Worm (Caenorhabditis elegans) whole organism, L4/young adult: ENCODE measurements around the gene H28G03.2.

Source experiments
- W03F9.2 ChIP-seq: fragments of 150-350 bp; optimal IDR thresholded peaks from 2 replicates; lab custom pipeline; 2014; ENCODE audit warnings: missing biosample characterization, missing genetic modification characterization
- dao-5 ChIP-seq: sonication (generic microtip); optimal IDR thresholded peaks from 2 replicates; lab custom pipeline; 2016; ENCODE audit warnings: missing genotype, missing genetic modification characterization, moderate library complexity, missing compliant biosample characterization
- him-1 ChIP-seq: sonication (generic microtip); optimal IDR thresholded peaks from 2 replicates; lab custom pipeline; 2016; ENCODE audit warnings: missing genotype, missing genetic modification reagents, missing genetic modification characterization, missing compliant biosample characterization

The H28G03.2 gene

DNA sequence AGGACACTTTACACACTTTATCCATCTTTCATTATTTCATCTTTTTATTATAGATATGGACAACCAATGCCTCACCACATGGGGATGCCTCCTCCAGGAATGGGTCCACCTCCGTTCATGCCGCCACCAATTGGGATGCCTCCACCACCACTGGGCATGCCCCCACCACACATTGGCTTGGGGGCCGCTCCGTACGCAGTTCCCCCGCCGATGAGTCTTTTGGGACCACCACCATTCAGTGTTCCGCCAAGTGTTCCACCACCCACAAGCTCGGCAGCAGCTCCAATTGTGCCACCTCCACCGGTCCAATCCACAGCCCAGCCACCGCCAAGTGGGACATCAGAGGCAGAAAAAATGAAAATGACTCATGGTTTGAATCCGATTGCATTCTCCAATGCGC is 9.2 kb downstream of the H28G03.2 start:
- no peak for TF ChIP-seq him-1 (tag; lab: Kevin White, UChicago)
- no peak for TF ChIP-seq W03F9.2 (tag; lab: Kevin White, UChicago)
- no peak for TF ChIP-seq dao-5

- TF ChIP-seq him-1 (tag; lab: Kevin White, UChicago) (no peak), W03F9.2 (tag; lab: Kevin White, UChicago) (no peak), dao-5 (no peak)
Observed at ce11 chrX:5216063-5216462, 10.5 kb downstream of the H28G03.2 start, which contains the start of gene hrpa-2. Gene hrpa-2 (plus strand): TSS chrX:5216363.

DNA sequence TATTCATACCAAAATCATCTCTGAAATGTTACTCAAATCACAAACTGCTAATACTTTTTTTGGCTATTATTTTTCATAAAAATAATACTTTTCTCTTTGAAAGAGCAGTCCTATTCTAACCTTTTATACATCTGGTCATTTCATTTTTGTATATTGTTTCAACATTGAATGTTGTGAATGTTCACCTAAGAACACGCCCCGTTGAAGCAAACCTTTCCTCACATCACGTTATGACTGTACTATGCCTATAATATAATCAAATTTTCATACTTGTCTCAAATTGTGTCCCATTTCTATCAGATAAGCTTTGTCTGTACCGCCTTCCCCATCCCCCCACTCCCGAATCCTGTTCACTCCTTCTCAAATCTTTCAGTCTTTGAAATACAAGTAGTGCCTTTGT is 12.8 kb downstream of the H28G03.2 start:
- no peak for TF ChIP-seq dao-5

DNA sequence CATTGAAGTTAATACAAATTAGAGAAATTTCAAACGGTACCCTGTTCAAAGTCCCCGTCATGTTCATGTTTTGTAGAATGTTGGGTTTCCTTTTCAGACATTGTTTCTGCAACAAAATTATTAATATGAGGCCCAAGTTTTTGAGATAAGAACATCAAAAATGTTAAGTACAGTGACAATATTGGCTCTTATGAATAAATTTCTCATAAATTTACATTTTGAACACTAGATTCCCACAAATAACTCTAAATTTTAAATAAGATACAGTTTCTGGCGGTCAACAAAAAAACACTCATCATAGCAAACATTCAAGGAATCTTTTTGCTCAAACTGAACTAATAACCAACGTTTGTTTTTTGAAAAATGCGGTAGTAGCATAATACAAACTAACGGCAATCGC is 20.7 kb downstream of the H28G03.2 start, which contains the start of gene H28G03.3:
H28G03.3 (minus strand) TSS at position 101 of the 400 bp plus-strand sequence.
- TF ChIP-seq him-1 (tag; lab: Kevin White, UChicago) (no peak), dao-5 (no peak), W03F9.2 (tag; lab: Kevin White, UChicago) (no peak)

DNA sequence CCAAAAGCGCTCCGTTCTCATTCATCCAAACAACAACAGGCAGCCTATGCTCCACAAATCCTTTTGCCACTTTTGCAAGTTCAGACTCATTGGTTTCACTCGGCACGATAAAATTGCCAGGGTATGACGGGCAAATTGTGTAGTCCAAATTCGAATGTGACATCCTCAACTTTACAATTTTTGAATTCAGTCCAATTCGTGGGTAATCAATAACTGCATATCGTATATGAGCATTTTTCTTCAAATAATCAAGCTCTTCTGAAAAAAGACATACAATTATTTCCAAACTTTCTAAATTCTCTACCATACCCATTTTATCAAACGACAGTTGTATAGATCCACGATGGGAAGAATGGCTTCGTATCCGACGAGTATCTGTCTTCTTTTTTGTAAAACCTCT is 32.7 kb downstream of the H28G03.2 start:
- TF ChIP-seq W03F9.2 (tag; lab: Kevin White, UChicago): no peak

ce11 chrX:5243382-5243979 is 37.9 kb downstream of the H28G03.2 start, which contains the start of gene mtm-5:
Gene mtm-5 (minus strand): TSS chrX:5243408.
- TF ChIP-seq W03F9.2 (tag; lab: Kevin White, UChicago) (no peak), him-1 (tag; lab: Kevin White, UChicago) (no peak), dao-5 (no peak)

DNA sequence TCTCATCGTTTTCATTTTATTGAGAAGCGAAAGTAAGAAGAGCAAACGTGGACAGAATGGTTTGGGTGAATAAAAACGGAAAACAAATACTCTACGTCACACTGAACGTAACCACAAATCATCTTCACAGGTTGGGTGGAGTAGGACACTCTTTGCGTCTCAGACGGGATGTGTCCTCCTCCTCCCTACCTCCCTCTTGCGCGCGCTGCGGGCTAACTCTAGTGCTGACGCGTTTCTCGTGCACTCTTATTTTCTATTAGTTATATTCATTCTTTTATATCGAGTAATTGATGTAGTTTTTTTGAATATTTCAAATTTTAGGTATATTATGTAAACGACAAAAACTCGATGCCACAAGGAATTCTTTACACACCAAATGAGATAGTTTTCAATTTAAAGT is 38.5 kb downstream of the H28G03.2 start, which contains the start of gene Y34B4A.7:
Y34B4A.7 (plus strand) TSS at position 297 of the 400 bp plus-strand sequence.
- TF ChIP-seq him-1 (tag; lab: Kevin White, UChicago): no peak
- TF ChIP-seq W03F9.2 (tag; lab: Kevin White, UChicago): peak; percentile 26

DNA sequence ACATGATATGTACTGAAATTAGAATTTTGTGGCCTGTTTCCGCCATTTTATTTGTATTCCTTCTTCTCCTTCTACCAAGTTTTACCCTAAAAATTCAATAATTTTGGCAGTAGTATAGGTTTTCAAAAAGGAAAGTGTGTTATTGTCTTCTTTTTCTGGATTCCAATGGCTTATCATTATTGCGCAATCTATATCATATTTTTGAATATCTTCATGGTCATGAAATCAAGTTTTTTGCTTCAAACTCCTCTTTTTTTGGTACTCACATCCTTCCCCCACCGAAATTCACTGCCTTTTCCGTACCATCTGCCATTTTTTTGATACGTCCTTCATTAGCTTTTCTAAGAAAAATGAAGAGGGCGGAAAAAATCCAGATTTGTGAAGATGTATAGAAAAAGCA is 43.2 kb downstream of the H28G03.2 start:
- TF ChIP-seq dao-5 (no peak), W03F9.2 (tag; lab: Kevin White, UChicago) (no peak), him-1 (tag; lab: Kevin White, UChicago) (no peak)

ce11 chrX:5249603-5250002 is 44.0 kb downstream of the H28G03.2 start, which contains the start of gene Y34B4A.10:
Gene Y34B4A.10 (plus strand): TSS chrX:5249903.
- no peak for TF ChIP-seq him-1 (tag; lab: Kevin White, UChicago)
- TF ChIP-seq dao-5: no peak
- no peak for TF ChIP-seq W03F9.2 (tag; lab: Kevin White, UChicago)

DNA sequence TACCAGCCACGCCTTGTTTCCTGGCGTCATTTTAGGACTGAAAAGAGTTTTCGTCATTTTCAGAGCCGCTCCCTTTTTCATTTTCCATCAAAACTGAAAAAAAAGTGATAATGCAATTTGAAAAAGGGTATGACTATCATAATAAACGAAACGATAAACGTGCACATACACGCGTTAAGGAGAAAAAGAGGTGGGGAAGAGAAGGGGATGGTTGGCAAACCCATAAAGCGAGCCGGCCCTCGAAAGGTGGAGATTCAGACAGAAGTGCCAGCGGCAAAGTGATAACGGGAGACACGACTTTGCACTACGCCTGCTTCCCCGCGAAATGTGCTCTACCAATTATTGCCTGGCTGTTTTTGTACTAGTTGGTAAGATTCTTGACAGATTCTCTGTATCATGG is 47.2 kb downstream of the H28G03.2 start, which contains the start of gene nspg-14:
nspg-14 (plus strand) TSS at position 250 of the 400 bp plus-strand sequence.
- TF ChIP-seq dao-5 (no peak), W03F9.2 (tag; lab: Kevin White, UChicago) (no peak), him-1 (tag; lab: Kevin White, UChicago) (no peak)

- TF ChIP-seq dao-5 (no peak), him-1 (tag; lab: Kevin White, UChicago) (no peak), W03F9.2 (tag; lab: Kevin White, UChicago) (no peak)
Observed at ce11 chrX:5254894-5255293, 49.3 kb downstream of the H28G03.2 start, which contains the start of gene nspg-13. Gene nspg-13 (plus strand): TSS chrX:5255194.

- TF ChIP-seq W03F9.2 (tag; lab: Kevin White, UChicago) (no peak), dao-5 (no peak), him-1 (tag; lab: Kevin White, UChicago) (no peak)
Observed at ce11 chrX:5255320-5255719, 49.8 kb downstream of the H28G03.2 start.

- no peak for TF ChIP-seq W03F9.2 (tag; lab: Kevin White, UChicago)
- no peak for TF ChIP-seq him-1 (tag; lab: Kevin White, UChicago)
- TF ChIP-seq dao-5: no peak
Observed at ce11 chrX:5256999-5257398, 51.4 kb downstream of the H28G03.2 start, which contains the start of gene nspg-12. Gene nspg-12 (plus strand): TSS chrX:5257299.

- TF ChIP-seq dao-5: no peak
Observed at ce11 chrX:5260389-5260788, 54.8 kb downstream of the H28G03.2 start.

DNA sequence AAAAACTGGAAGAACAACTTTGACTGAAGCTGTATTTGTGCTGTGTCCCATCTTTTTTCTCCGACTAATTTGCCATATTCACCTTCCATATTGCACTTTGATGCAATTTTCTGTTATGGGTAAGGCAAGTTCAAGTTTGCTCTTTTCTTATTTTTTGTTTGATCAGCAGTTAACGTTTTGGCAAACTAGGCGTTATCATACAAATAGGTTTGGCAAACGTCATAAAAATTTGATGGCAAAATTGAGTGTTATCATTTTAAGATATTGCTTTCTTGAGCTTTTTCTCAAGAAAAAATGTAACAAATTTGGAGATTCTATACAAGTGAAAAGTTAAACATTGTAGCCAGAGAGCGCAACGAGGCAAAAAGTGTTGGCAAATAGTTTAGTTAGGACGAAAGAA is 56.5 kb downstream of the H28G03.2 start:
- TF ChIP-seq W03F9.2 (tag; lab: Kevin White, UChicago) (no peak), him-1 (tag; lab: Kevin White, UChicago) (no peak), dao-5 (no peak)
